Worm (Caenorhabditis elegans) whole organism, L4/young adult: Measurements from ENCODE around the gene ins-2.

Experiments
- W03F9.2 ChIP-seq: fragments of 150-350 bp; optimal IDR thresholded peaks from 2 replicates; lab custom pipeline; 2014; ENCODE audit warnings: missing biosample characterization, missing genetic modification characterization
- dao-5 ChIP-seq: sonication (generic microtip); optimal IDR thresholded peaks from 2 replicates; lab custom pipeline; 2016; ENCODE audit warnings: missing genotype, missing genetic modification characterization, moderate library complexity, missing compliant biosample characterization
- him-1 ChIP-seq: sonication (generic microtip); optimal IDR thresholded peaks from 2 replicates; lab custom pipeline; 2016; ENCODE audit warnings: missing genotype, missing genetic modification reagents, missing genetic modification characterization, missing compliant biosample characterization

- TF ChIP-seq W03F9.2: no peak
- no peak for TF ChIP-seq dao-5 (tag; lab: Kevin White, UChicago)
- no peak for TF ChIP-seq him-1 (tag; lab: Kevin White, UChicago)
Measured at ce11 chrII:5950657-5951056, 37.7 kb upstream of the ins-2 start.
